Fruit fly (Drosophila melanogaster): ENCODE measurements around the gene CG11458.

The CG11458 gene

DNA sequence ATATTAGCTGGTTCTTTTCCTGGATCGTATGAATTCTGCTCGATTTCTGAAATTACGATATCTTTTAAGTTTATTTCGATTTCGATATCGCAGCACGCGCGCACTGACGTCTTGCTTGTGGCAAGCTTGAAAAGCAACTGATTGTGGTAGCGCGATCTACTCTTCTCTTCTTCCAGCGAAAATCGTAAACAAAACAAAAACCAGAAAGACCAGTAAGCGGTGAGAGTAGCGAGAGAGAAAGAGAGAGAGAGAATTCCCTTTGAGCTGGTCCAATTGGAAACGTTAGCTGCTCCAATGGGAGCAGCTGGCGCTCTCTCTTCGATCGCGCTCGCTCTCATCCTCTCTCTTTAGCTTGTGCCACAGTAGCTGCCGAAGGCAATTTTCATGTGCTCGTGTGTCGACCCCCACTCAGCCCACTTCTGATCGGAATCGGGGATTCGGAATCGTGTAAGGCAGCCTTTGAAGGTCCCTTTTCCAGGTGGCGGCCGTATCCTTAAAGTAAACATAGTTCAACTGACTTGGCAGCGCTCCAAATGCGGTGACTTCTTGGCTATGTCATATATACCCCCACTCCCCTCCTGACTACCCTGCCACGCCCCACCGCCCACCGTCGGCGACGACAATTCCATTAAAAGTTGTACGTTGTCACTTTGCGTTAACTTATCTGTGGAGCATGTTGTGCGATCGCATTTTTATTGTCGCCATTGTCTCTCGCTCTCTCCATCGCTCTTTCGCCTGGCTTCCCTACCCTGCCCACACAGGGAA, 44.0 kb downstream of the CG11458 start, which contains the start of gene fng:
Gene fng, minus strand, starts transcription at position 142 of the 765 bp plus-strand sequence.
- TF ChIP-seq Clk (GFP tag; optimal IDR thresholded peaks at IDR 0.05) (no peak), tj (GFP tag; optimal IDR thresholded peaks at IDR 0.05) (peak; percentile 5), bab1 (GFP tag; optimal IDR thresholded peaks at IDR 0.05) (peak; percentile 5), Mnt (GFP tag; optimal IDR thresholded peaks at IDR 0.05) (peak; percentile 14)

DNA sequence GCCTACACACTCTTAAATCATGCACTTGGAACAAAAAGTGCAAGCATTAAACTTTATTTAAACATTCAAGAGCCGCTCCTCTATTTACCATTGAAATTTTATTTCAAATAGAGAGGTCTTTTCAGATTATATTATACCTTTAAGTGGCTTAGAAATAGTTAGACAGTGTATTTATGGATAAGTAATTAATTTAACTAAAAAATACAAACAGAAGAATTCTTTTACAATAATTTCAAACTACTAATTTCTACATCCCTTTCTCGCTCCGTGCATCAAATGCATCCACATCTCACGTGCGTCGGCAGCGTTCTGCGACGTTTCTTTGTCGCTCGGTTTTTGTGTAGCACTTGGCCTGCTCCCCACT, 44.5 kb downstream of the CG11458 start:
- TF ChIP-seq Hr96 (GFP tag; optimal IDR thresholded peaks at IDR 0.05) (peak; percentile 65), pad (GFP tag; optimal IDR thresholded peaks at IDR 0.05) (peak; percentile 38), CG7045 (GFP tag; optimal IDR thresholded peaks at IDR 0.05) (peak; percentile 65), cic (GFP tag; optimal IDR thresholded peaks at IDR 0.05) (no peak), CG7101 (tag; optimal IDR thresholded peaks at IDR 0.05) (peak; percentile 81), kay (GFP tag; ENCODE audit: borderline replicate concordance) (peak; percentile 52), CG12768 (GFP tag; optimal IDR thresholded peaks at IDR 0.05) (peak; percentile 36), ovo (GFP tag; optimal IDR thresholded peaks at IDR 0.05) (no peak), Mnt (GFP tag; optimal IDR thresholded peaks at IDR 0.05) (peak; percentile 28), toe (GFP tag; optimal IDR thresholded peaks at IDR 0.05) (peak; percentile 53), CG11617 (GFP tag; optimal IDR thresholded peaks at IDR 0.05) (peak; percentile 46), Crg-1 (GFP tag; optimal IDR thresholded peaks at IDR 0.05) (no peak), CG14711 (tag; optimal IDR thresholded peaks at IDR 0.05) (peak; percentile 61), tj (GFP tag; optimal IDR thresholded peaks at IDR 0.05) (no peak), CG1620 (GFP tag; optimal IDR thresholded peaks at IDR 0.05) (no peak), bab1 (GFP tag; optimal IDR thresholded peaks at IDR 0.05) (peak; percentile 8), CG33017 (tag; optimal IDR thresholded peaks at IDR 0.05) (peak; percentile 58), cnc (optimal IDR thresholded peaks at IDR 0.05) (no peak), Clk (GFP tag; optimal IDR thresholded peaks at IDR 0.05) (peak; percentile 1), CG5204 (GFP tag; optimal IDR thresholded peaks at IDR 0.05) (peak; percentile 59)

DNA sequence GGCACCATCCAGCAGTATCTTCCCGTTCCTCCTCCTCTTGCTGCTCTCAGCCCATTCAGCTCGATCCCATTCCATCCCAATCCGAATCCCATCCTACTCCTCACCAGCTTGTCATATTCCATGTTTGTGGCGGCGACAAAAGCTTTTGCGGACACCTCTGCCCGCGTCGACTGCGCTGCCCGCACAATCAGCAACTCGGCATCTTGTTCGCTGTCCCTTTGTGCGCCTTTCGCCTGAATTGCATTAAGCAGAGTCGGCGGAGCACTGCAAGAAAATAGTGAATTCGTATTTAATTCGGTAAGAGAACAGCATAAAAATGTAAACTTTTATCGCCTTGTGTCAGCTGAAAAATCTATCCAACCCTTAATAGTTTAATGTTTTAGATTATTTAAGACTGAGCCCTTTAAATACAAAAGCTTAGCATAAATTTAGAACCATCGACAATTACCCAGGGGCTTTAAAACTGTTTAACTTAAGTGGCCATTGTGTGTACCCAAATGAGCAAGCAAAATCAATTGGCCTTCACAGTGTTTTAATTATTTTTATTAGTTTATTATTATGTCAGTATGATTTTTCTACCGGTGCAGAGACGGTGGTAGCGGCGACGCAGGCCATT, 45.0 kb downstream of the CG11458 start:
- peak; percentile 91 for TF ChIP-seq tj (GFP tag; optimal IDR thresholded peaks at IDR 0.05)
- TF ChIP-seq cnc (optimal IDR thresholded peaks at IDR 0.05), result no peak

DNA sequence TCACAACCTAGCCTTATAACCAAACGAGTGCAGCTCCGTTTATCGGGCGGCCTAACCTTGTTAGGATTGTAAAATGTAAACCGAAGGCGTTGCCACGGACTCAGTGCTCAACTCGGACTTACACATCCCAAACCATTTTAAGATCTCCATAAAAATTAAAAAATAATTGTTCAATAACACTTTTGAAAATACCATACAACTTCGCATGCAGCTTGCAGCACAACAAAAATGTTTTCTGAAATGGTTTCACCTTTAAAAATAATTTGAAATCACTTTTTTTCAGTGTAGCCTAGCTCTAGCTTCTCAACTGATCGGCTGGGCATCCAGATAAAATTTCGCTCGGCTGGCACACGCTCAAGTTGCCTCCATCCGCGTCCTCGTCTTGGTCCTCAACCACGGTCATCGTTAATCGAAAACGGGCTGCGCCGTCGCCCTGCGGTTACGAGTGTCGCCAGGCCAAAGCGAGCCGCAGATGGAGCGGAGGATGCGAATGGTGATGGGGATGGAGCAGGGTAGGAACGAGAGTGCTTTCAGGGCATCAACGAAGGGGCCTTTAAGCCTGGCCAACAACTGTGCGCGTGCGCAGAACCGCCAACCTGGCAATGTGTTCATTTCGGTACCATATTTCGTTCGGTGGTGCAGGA, 46.0 kb downstream of the CG11458 start:
- TF ChIP-seq toe (GFP tag; optimal IDR thresholded peaks at IDR 0.05) (no peak), Hr96 (GFP tag; optimal IDR thresholded peaks at IDR 0.05) (no peak), CG7045 (GFP tag; optimal IDR thresholded peaks at IDR 0.05) (no peak), kay (GFP tag; ENCODE audit: borderline replicate concordance) (no peak), Mnt (GFP tag; optimal IDR thresholded peaks at IDR 0.05) (no peak), CG33017 (tag; optimal IDR thresholded peaks at IDR 0.05) (no peak), CG11617 (GFP tag; optimal IDR thresholded peaks at IDR 0.05) (no peak), CG5204 (GFP tag; optimal IDR thresholded peaks at IDR 0.05) (no peak), CG7101 (tag; optimal IDR thresholded peaks at IDR 0.05) (no peak), CG14711 (tag; optimal IDR thresholded peaks at IDR 0.05) (no peak), cnc (optimal IDR thresholded peaks at IDR 0.05) (no peak), CG1620 (GFP tag; optimal IDR thresholded peaks at IDR 0.05) (no peak), bab1 (GFP tag; optimal IDR thresholded peaks at IDR 0.05) (no peak), ovo (GFP tag; optimal IDR thresholded peaks at IDR 0.05) (no peak), tj (GFP tag; optimal IDR thresholded peaks at IDR 0.05) (no peak)

DNA sequence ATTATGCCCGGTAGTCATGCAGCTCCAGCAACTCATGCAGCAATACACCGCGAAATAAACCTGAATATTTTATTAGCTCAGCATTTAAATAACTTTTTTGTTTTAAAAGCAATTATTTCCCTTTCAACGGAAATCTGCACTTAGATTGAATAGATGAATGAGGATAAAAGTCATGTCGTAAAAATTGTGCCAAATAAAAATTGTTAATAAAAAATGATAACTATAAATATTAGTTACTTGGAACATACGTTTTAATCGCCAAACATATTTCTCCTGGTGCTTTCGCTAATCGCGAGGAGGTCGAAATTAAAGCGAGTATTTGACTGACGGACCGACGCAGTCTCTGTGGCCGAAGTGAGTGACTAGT, 46.5 kb downstream of the CG11458 start:
- no peak for TF ChIP-seq CG1620 (GFP tag; optimal IDR thresholded peaks at IDR 0.05)
- TF ChIP-seq cnc (optimal IDR thresholded peaks at IDR 0.05), result no peak
- no peak for TF ChIP-seq Crg-1 (GFP tag; optimal IDR thresholded peaks at IDR 0.05)
- no peak for TF ChIP-seq Hr96 (GFP tag; optimal IDR thresholded peaks at IDR 0.05)
- TF ChIP-seq bab1 (GFP tag; optimal IDR thresholded peaks at IDR 0.05), result no peak
- no peak for TF ChIP-seq Mnt (GFP tag; optimal IDR thresholded peaks at IDR 0.05)
- TF ChIP-seq cic (GFP tag; optimal IDR thresholded peaks at IDR 0.05), result no peak
- no peak for TF ChIP-seq pad (GFP tag; optimal IDR thresholded peaks at IDR 0.05)
- no peak for TF ChIP-seq CG11617 (GFP tag; optimal IDR thresholded peaks at IDR 0.05)
- TF ChIP-seq toe (GFP tag; optimal IDR thresholded peaks at IDR 0.05), result no peak
- no peak for TF ChIP-seq tj (GFP tag; optimal IDR thresholded peaks at IDR 0.05)
- no peak for TF ChIP-seq CG14711 (tag; optimal IDR thresholded peaks at IDR 0.05)
- no peak for TF ChIP-seq CG5204 (GFP tag; optimal IDR thresholded peaks at IDR 0.05)
- no peak for TF ChIP-seq CG33017 (tag; optimal IDR thresholded peaks at IDR 0.05)
- TF ChIP-seq CG12768 (GFP tag; optimal IDR thresholded peaks at IDR 0.05), result no peak
- no peak for TF ChIP-seq ovo (GFP tag; optimal IDR thresholded peaks at IDR 0.05)
- TF ChIP-seq CG7045 (GFP tag; optimal IDR thresholded peaks at IDR 0.05), result no peak
- no peak for TF ChIP-seq kay (GFP tag; ENCODE audit: borderline replicate concordance)
- no peak for TF ChIP-seq CG7101 (tag; optimal IDR thresholded peaks at IDR 0.05)
- TF ChIP-seq Clk (GFP tag; optimal IDR thresholded peaks at IDR 0.05), result no peak
